Worm (Caenorhabditis elegans) whole organism, young adult: ENCODE results near the gene dmd-7.
A peak's percentile ranks its signal among the peaks of the same experiment; 100 is the strongest.

ENCODE experiments used
- attf-3 ChIP-seq: fragments of 200-800 bp; sonication (Bioruptor generic); conservative IDR thresholded peaks from 2 replicates; pipeline ENCODE4 v1.3.6; 2022; ENCODE audit warnings: missing genetic modification reagents, missing genetic modification characterization, missing compliant biosample characterization
- ceh-91 ChIP-seq: fragments of 200-800 bp; sonication (Bioruptor generic); IDR thresholded peaks from 2 replicates; pipeline ENCODE4 v1.3.6; 2022; ENCODE audit warnings: missing genetic modification reagents, missing genetic modification characterization, missing compliant biosample characterization
- mcd-1 ChIP-seq: fragments of 200-800 bp; sonication (Bioruptor generic); IDR thresholded peaks from 2 replicates; pipeline ENCODE4 v1.3.6; 2022; ENCODE audit warnings: missing genetic modification reagents, missing genetic modification characterization, missing compliant biosample characterization
- nfya-1 ChIP-seq: sonication (generic microtip); optimal IDR thresholded peaks from 2 replicates; lab custom pipeline; 2017; ENCODE audit warnings: antibody characterized with exemption, missing compliant biosample characterization, missing genetic modification characterization, borderline replicate concordance; ENCODE audit not compliant: insufficient read depth
- sdz-38 ChIP-seq: sonication (generic microtip); optimal IDR thresholded peaks from 2 replicates; lab custom pipeline; 2016; ENCODE audit warnings: missing genotype, missing genetic modification characterization, missing compliant biosample characterization
- somi-1 ChIP-seq: fragments of 200-800 bp; sonication (Bioruptor generic); optimal IDR thresholded peaks from 2 replicates; lab custom pipeline; 2018; ENCODE audit warnings: mild to moderate bottlenecking, missing genetic modification characterization, missing compliant biosample characterization
- unc-62 ChIP-seq: fragments of 150-350 bp; optimal IDR thresholded peaks from 2 replicates; lab custom pipeline; 2014; ENCODE audit warnings: missing biosample characterization, missing genetic modification reagents, missing genetic modification characterization
- zim-3 ChIP-seq: sonication (generic microtip); optimal IDR thresholded peaks from 2 replicates; lab custom pipeline; 2017; ENCODE audit warnings: mild to moderate bottlenecking, missing genetic modification characterization, moderate library complexity, missing compliant biosample characterization

DNA sequence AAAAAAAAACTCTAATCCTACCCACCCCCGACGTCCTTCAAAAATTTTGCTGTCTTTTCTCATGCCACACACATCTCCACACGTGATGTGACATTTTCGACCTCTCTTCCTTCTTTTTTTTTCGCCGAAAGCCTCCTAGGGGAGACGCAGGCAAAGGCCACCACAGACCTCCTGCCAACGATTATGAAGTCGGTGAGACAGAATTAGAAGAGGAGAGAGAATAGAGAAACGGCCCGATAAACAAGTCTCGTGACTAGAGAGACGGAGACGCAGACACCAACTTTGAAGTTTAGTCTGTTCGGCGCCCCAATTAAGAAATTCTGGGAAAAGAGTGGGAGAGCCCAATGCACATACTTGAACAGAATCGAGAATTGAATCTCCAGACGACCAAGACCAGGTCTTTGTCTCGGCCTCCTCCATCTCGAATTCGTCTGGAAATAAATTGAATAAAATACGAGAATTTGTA is 22.2 kb upstream of the dmd-7 start:
- TF ChIP-seq unc-62 (GFP tag; lab: Kevin White, UChicago): peak; percentile 89
- TF ChIP-seq nfya-1: no peak
- no peak for TF ChIP-seq ceh-91
- TF ChIP-seq attf-3 (GFP tag; lab: Robert Waterston, UW): no peak
- TF ChIP-seq mcd-1 (GFP tag; lab: Robert Waterston, UW): peak; percentile 77
- TF ChIP-seq somi-1 (GFP tag; lab: Kevin White, UChicago): peak; percentile 93
- peak; percentile 72 for TF ChIP-seq zim-3
- no peak for TF ChIP-seq sdz-38 (tag; lab: Kevin White, UChicago)
